Fruit fly (Drosophila melanogaster): ENCODE measurements around the gene Ntf-2r.

The Ntf-2r gene

DNA sequence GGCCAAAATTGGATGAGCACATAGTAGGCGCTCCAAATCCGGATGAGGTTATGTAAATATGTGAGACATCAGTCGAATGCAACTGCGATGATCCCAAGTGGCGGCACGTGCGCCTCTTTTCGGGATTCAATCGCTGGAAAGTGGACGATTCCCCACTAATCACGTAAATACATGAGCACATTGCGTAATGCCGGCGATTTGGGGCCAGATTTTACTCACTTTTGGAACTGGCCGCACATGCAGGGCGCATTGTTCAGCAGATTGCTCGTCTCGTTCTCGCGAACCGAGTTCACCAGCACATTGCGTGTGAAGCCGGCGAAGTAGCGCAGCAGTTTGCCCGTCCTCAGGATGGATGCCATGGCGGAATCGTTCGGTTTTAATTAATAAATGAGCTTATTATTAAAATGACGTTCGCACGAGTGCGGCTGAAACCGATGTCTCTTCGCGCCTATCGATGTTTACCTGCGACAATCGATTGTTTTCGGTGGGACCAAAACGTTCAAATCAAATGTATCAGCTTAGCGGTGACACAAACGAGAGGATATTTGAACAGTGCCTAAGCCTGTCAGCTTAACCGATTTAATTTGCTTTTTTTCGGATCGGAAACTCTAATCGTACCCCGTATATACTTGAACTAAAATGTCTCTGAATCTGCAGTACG lies at the start of gene Ntf-2r, which contains the start of gene bsf:
Ntf-2r (plus strand) TSS at position 522 of the 661 bp plus-strand sequence.
bsf (minus strand) TSS at position 460 of the 661 bp plus-strand sequence.
- no peak for TF ChIP-seq usp (GFP tag; optimal IDR thresholded peaks at IDR 0.05)
- no peak for TF ChIP-seq EcR (GFP tag; optimal IDR thresholded peaks at IDR 0.05)
- no peak for TF ChIP-seq psq (optimal IDR thresholded peaks at IDR 0.05)
- no peak for TF ChIP-seq pan (optimal IDR thresholded peaks at IDR 0.05)
- no peak for TF ChIP-seq Dll (optimal IDR thresholded peaks at IDR 0.05)
- no peak for TF ChIP-seq CG8478 (optimal IDR thresholded peaks at IDR 0.05)

DNA sequence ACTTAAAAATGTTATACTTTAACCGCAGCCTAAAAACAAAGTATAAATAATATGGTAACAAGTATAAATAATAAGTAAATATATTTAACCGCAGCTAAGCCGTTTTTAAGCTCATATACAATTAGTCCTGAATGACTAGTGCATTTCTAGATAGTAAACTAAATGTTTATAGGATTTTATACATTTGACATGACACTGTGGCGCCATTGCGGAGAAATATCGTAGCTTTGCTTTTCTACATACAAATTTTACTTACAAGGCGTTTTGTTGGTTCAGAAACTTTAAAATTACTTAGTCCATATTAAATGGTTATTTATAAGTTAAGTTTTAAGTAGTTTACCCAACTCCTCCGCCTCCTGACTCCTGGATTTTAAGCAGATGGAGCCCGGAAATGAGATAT lies 13.2 kb upstream of the Ntf-2r start:
- TF ChIP-seq usp (GFP tag; optimal IDR thresholded peaks at IDR 0.05), result no peak
- no peak for TF ChIP-seq psq (optimal IDR thresholded peaks at IDR 0.05)
- no peak for TF ChIP-seq CG8478 (optimal IDR thresholded peaks at IDR 0.05)

dm6 chr2L:18442903-18443608 lies 11.4 kb upstream of the Ntf-2r start, which contains the start of gene RpS26:
RpS26 (minus strand) TSS chr2L:18443277.
- no peak for TF ChIP-seq psq (optimal IDR thresholded peaks at IDR 0.05)
- no peak for TF ChIP-seq usp (GFP tag; optimal IDR thresholded peaks at IDR 0.05)
- no peak for TF ChIP-seq CG8478 (optimal IDR thresholded peaks at IDR 0.05)
- TF ChIP-seq EcR (GFP tag; optimal IDR thresholded peaks at IDR 0.05), result no peak
- no peak for TF ChIP-seq pan (optimal IDR thresholded peaks at IDR 0.05)
- TF ChIP-seq Dll (optimal IDR thresholded peaks at IDR 0.05), result no peak

- TF ChIP-seq usp (GFP tag; optimal IDR thresholded peaks at IDR 0.05) (no peak), Dll (optimal IDR thresholded peaks at IDR 0.05) (no peak), CG8478 (optimal IDR thresholded peaks at IDR 0.05) (no peak), pan (optimal IDR thresholded peaks at IDR 0.05) (no peak), EcR (GFP tag; optimal IDR thresholded peaks at IDR 0.05) (no peak), psq (optimal IDR thresholded peaks at IDR 0.05) (no peak)
Measured at dm6 chr2L:18448639-18449430, 5.6 kb upstream of the Ntf-2r start, which contains the start of gene ncm. ncm (minus strand) TSS chr2L:18448957.

DNA sequence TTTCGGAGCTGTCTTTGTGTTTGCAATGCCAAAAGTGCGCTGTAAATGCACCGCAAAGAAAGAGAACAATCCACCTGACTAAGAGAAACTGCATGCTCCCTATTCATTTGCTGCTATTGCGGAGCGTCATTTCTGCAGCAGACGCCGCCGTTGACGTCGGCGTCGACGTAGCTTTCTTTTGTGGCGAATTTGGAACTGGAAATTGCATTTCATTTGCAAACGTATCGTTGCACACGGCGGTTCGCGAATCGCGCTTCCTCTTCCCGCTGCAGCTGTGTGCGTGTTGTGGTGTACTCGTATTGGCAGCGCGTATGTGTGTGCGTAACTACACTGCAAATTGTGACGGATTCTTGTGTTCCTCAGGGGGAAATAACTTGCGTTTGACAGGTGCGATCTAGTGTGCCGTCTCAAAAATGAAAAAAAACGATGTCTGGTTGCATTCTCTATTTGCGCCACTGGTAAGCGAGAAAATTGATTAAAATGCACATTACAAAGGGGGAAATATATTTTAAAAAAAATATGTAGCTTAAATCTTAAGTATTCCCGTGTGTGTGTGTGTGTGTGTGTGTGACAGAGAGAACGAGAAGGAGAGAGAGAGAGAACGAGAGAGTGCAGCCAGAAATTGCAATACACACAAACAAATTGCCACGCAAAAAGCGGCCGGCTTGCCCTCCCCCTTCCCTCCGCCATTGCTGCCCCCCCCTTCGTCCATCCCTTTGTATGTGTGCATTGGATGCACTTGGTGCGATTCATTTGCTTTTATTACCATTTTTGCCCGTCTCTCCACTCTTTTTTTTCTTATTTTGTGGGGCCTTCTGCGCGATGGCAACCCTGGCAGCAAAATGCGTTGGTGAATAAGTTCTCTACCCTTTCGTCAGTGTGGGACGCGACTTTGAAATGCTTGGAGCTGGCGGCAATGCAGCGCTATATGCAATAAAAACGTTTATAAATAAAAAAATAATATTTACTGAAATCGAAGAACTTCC lies 1.4 kb downstream of the Ntf-2r start:
- no peak for TF ChIP-seq Dll (optimal IDR thresholded peaks at IDR 0.05)
- peak; percentile 86 for TF ChIP-seq CG8478 (optimal IDR thresholded peaks at IDR 0.05)
- peak in 1 of 2 experiments; percentile 41 for TF ChIP-seq EcR (GFP tag; optimal IDR thresholded peaks at IDR 0.05)

- TF ChIP-seq EcR (GFP tag; optimal IDR thresholded peaks at IDR 0.05) (peak in 1 of 2 experiments; percentile 31), usp (GFP tag; optimal IDR thresholded peaks at IDR 0.05) (no peak), CG8478 (optimal IDR thresholded peaks at IDR 0.05) (no peak)
Measured at dm6 chr2L:18456932-18457583, 2.6 kb downstream of the Ntf-2r start.

DNA sequence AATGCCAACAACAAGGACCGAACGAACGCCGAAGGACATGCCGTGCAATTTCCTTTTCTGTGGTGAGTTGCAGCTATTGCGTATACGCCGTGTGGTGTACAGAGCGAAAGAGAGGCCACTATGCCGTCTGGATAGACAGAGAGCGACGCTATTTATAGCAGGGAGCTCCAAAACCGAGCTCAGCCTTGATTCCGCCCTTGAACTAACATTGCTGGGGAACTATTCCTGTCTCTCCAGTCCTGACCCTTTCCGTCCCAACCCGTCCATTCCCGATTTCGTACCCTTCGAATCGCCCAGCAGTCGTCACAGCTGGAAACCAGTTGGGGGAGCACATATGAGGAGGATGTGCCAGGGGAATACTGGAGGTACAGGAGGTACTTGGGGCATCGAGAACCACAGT lies 4.1 kb downstream of the Ntf-2r start:
- peak in 1 of 2 experiments; percentile 41 for TF ChIP-seq EcR (GFP tag; optimal IDR thresholded peaks at IDR 0.05)
- no peak for TF ChIP-seq pan (optimal IDR thresholded peaks at IDR 0.05)

DNA sequence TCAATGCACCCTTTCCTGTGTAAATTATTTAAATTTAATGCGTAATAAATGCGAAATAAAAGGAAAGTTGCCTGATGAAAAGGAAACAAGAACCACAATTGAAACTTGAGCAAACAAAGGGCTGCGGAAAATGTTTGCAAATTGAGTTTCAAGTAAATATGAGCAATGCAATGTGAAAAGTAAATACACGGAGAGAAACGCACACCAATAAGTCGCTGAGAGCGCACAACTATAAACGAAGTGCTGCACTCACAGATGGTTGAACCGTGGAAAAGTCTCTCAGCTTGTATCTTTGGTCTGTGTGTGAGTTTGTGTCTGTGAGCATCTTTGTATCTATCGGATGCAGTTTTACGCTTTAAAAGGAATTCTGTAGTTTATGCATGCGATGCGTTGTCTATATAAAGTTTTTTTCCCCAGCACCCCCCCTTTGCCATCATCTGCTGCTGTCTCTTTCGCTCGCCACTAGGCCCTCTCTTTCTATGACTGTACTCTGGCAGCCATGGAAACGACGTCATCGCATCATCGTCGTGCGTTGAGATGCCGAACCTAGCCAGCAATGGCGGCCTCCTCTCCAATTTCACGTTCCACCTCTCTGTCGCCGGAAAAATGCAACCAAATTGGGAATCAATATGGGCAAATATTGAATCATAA lies 5.4 kb downstream of the Ntf-2r start:
- TF ChIP-seq pan (optimal IDR thresholded peaks at IDR 0.05), result no peak
- no peak for TF ChIP-seq psq (optimal IDR thresholded peaks at IDR 0.05)
- TF ChIP-seq Dll (optimal IDR thresholded peaks at IDR 0.05), result no peak
- TF ChIP-seq CG8478 (optimal IDR thresholded peaks at IDR 0.05), result no peak
- no peak for TF ChIP-seq usp (GFP tag; optimal IDR thresholded peaks at IDR 0.05)
- TF ChIP-seq EcR (GFP tag; optimal IDR thresholded peaks at IDR 0.05), result peak in 1 of 2 experiments; percentile 84

DNA sequence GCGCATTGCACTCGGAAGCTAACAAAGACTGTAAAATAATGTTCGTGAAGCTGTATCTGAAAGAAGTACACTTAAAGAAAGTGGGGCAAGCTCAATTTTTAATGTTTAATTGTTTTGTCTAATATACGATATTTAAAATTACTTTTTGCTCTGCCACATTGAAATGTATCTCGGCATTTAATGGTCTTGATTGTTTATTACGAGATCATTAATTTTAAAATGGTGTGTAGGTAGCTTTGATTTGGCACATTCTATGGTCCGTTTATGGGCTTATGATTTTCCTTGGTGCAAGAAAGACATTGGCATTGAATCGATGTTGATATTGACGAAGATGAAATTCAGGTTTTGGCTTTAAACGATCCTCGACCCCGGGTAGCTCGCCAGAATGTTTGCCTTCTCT lies 9.2 kb downstream of the Ntf-2r start:
- TF ChIP-seq psq (optimal IDR thresholded peaks at IDR 0.05) (no peak), CG8478 (optimal IDR thresholded peaks at IDR 0.05) (no peak)

DNA sequence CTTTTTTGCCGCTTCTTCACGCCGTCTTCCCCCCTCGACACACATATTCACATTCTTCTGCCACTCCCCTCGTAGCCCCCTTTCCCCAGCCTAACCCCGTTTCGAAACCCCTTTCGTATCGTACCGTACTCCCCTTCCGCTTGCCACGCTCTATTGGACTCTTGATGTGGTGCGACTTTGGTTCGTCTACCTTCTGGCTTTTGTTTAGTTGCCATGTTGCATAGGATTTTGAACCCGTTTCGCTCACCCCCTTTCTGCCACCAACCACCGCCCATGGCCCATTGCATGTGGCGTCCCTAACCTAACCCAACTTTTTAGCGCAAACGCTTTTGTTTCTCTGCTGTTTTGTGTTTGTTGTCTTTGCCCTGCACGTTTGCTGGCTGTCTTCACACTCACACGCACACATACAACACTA lies 9.7 kb downstream of the Ntf-2r start:
- peak; percentile 42 to 97 for TF ChIP-seq EcR (GFP tag; optimal IDR thresholded peaks at IDR 0.05)
- no peak for TF ChIP-seq pan (optimal IDR thresholded peaks at IDR 0.05)

Data from whole organism.